Fruit fly (Drosophila melanogaster) whole organism, pupa: ENCODE results near the gene CG6179.

Source experiments
- CG13204 ChIP-seq: fragments of 200-800 bp; sonication (Bioruptor generic); optimal IDR thresholded peaks from 2 replicates; lab custom pipeline; 2018; ENCODE audit warnings: missing biosample characterization, mild to moderate bottlenecking, missing genetic modification characterization, moderate library complexity
- CG17806 ChIP-seq: fragments of 200-800 bp; sonication (Bioruptor generic); optimal IDR thresholded peaks from 2 replicates; lab custom pipeline; 2018; ENCODE audit warnings: missing biosample characterization, mild to moderate bottlenecking, missing genetic modification characterization, moderate library complexity
- EcR ChIP-seq: fragments of 200-800 bp; sonication (Bioruptor generic); optimal IDR thresholded peaks from 3 replicates; lab custom pipeline; 2019; ENCODE audit warnings: missing biosample characterization, missing genetic modification characterization, mild to moderate bottlenecking, moderate library complexity, missing genetic modification reagents
- Pif1B ChIP-seq: fragments of 200-800 bp; sonication (Bioruptor generic); optimal IDR thresholded peaks from 3 replicates; lab custom pipeline; 2016; ENCODE audit warnings: missing biosample characterization, missing genetic modification characterization
- rn ChIP-seq: fragments of 200-800 bp; sonication (Bioruptor generic); IDR thresholded peaks from 2 replicates; pipeline ENCODE4 v1.3.6; 2022; ENCODE audit warnings: missing biosample characterization, missing genetic modification characterization

DNA sequence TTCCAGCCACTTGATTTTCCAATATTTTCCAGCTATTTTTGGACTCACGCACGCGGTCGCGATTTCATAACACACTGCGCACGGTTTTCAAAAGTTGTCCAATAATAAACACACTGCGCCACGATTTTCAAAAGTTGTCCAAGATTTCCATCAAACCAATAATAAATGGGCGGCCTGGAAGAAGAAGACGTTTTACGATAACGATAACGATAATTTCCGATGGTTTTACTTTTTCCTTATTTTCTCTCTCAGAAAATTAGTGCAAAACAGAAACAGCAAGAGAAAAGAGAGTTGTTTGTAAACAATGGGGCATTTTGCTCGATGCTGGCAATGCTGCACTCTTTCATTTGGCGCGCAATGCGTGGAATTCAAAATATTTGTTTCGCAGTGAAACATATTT lies 30.1 kb downstream of the CG6179 start, which contains the start of gene Nt5b:
- TF ChIP-seq CG13204 (GFP tag; lab: Kevin White, UChicago) (no peak), Pif1B (GFP tag; lab: Kevin White, UChicago) (no peak), EcR (GFP tag; lab: Kevin White, UChicago) (no peak), rn (GFP tag; lab: Robert Waterston, UW) (no peak), CG17806 (tag; lab: Kevin White, UChicago) (no peak)
